Fruit fly (Drosophila melanogaster): Measurements from ENCODE around the gene CG5004.
A peak's percentile ranks its signal among the peaks of the same experiment; 100 is the strongest.

CG5004 gene

dm6 chrX:17147983-17148637, 40.7 kb downstream of the CG5004 start, which contains the start of gene RpS5a (continued):
- peak; percentile 80 for TF ChIP-seq CG4424 (GFP tag; optimal IDR thresholded peaks at IDR 0.05)
- TF ChIP-seq CG12236 (GFP tag; optimal IDR thresholded peaks at IDR 0.05): peak; percentile 45
- no peak for TF ChIP-seq Mrtf (GFP tag; IDR thresholded peaks at IDR 0.05)
- TF ChIP-seq mirr (GFP tag; optimal IDR thresholded peaks at IDR 0.05): peak; percentile 89
- TF ChIP-seq Dbx (GFP tag; IDR thresholded peaks at IDR 0.05): peak; percentile 86
- peak; percentile 70 for TF ChIP-seq D19B (GFP tag; optimal IDR thresholded peaks at IDR 0.05)
- TF ChIP-seq Lpt (GFP tag; optimal IDR thresholded peaks at IDR 0.05): no peak
- peak; percentile 93 for TF ChIP-seq BEAF-32 (GFP tag; optimal IDR thresholded peaks at IDR 0.05)
- 0 out of 2 replicates have a peak, but pooled peaks have one; percentile 45 for TF ChIP-seq toy (GFP tag; IDR thresholded peaks at IDR 0.05)
- peak; percentile 95 for TF ChIP-seq HLHmδ (GFP tag; optimal IDR thresholded peaks at IDR 0.05)
- peak; percentile 68 for TF ChIP-seq cato (GFP tag; optimal IDR thresholded peaks at IDR 0.05; ENCODE audit: borderline replicate concordance)
- peak; percentile 86 for TF ChIP-seq CG3847 (GFP tag; IDR thresholded peaks at IDR 0.05)
- 0 out of 2 replicates have a peak, but pooled peaks have one; percentile 53 for TF ChIP-seq CG11696 (GFP tag; IDR thresholded peaks at IDR 0.05)
- peak; percentile 50 for TF ChIP-seq trem (tag; optimal IDR thresholded peaks at IDR 0.05)
- peak; percentile 81 for TF ChIP-seq sug (tag; optimal IDR thresholded peaks at IDR 0.05)
- peak; percentile 72 for TF ChIP-seq zen (tag; optimal IDR thresholded peaks at IDR 0.05)
- peak; percentile 86 for TF ChIP-seq BtbVII (GFP tag; optimal IDR thresholded peaks at IDR 0.05)
- TF ChIP-seq Nf-YC (tag; optimal IDR thresholded peaks at IDR 0.05): peak; percentile 60
- TF ChIP-seq CG11093 (GFP tag; IDR thresholded peaks at IDR 0.05): 0 out of 3 replicates have a peak, but pooled peaks have one; percentile 26
- TF ChIP-seq CG10366 (GFP tag; IDR thresholded peaks at IDR 0.05): peak; percentile 58
- TF ChIP-seq CG4820 (GFP tag; optimal IDR thresholded peaks at IDR 0.05): peak; percentile 66
- peak; percentile 55; the same call in 1 of the 3 replicates for TF ChIP-seq zen2 (GFP tag; IDR thresholded peaks at IDR 0.05; ENCODE audit: partially characterized antibody)
- peak; percentile 76 for TF ChIP-seq Hey (tag; optimal IDR thresholded peaks at IDR 0.05)
- peak; percentile 89 for TF ChIP-seq CG11456 (GFP tag; IDR thresholded peaks at IDR 0.05)
- TF ChIP-seq Ptx1 (GFP tag; IDR thresholded peaks at IDR 0.05): peak; percentile 78
- 0 out of 3 replicates have a peak, but pooled peaks have one; percentile 55 for TF ChIP-seq CG2889 (GFP tag; IDR thresholded peaks at IDR 0.05)
- peak; percentile 68 for TF ChIP-seq al (GFP tag; IDR thresholded peaks at IDR 0.05)
- peak; percentile 92 for TF ChIP-seq CG34376 (GFP tag; optimal IDR thresholded peaks at IDR 0.05)
- no peak for TF ChIP-seq jigr1 (GFP tag; IDR thresholded peaks at IDR 0.05)
- TF ChIP-seq ash1 (GFP tag; optimal IDR thresholded peaks at IDR 0.05): peak; percentile 74
- TF ChIP-seq kah (GFP tag; optimal IDR thresholded peaks at IDR 0.05): peak; percentile 75
- peak; percentile 99 for TF ChIP-seq Sin3A (optimal IDR thresholded peaks at IDR 0.05)
- TF ChIP-seq sna (GFP tag; IDR thresholded peaks at IDR 0.05; ENCODE audit: partially characterized antibody): peak; percentile 63
- peak; percentile 82 for TF ChIP-seq amos (GFP tag; IDR thresholded peaks at IDR 0.05; ENCODE audit: partially characterized antibody)
- peak; percentile 95 for TF ChIP-seq dm (GFP tag; optimal IDR thresholded peaks at IDR 0.05)
- TF ChIP-seq Gug (GFP tag; IDR thresholded peaks at IDR 0.05): peak; percentile 76; the same call in 3 of the 4 replicates
- no peak for TF ChIP-seq D19A (tag; optimal IDR thresholded peaks at IDR 0.05)
- TF ChIP-seq CG17612 (GFP tag; IDR thresholded peaks at IDR 0.05): no peak
- peak; percentile 80 for TF ChIP-seq CG7786 (GFP tag; optimal IDR thresholded peaks at IDR 0.05)
- TF ChIP-seq dmrt99B (tag; optimal IDR thresholded peaks at IDR 0.05): peak; percentile 51
- peak; percentile 75 for TF ChIP-seq CG1024 (GFP tag; IDR thresholded peaks at IDR 0.05)
- TF ChIP-seq ac (GFP tag; optimal IDR thresholded peaks at IDR 0.05): peak; percentile 60
- TF ChIP-seq CoRest (tag; optimal IDR thresholded peaks at IDR 0.05): peak; percentile 69
- peak; percentile 93 for TF ChIP-seq kni (GFP tag; optimal IDR thresholded peaks at IDR 0.05)
- TF ChIP-seq tna (GFP tag; IDR thresholded peaks at IDR 0.05; ENCODE audit: partially characterized antibody): peak; percentile 59; the same call in 1 of the 2 replicates
- peak; percentile 87 for TF ChIP-seq B-H2 (GFP tag; optimal IDR thresholded peaks at IDR 0.05)
- TF ChIP-seq Lhr (GFP tag; optimal IDR thresholded peaks at IDR 0.05): peak; percentile 81
- 0 out of 2 replicates have a peak, but pooled peaks have one; percentile 18 for TF ChIP-seq cas (GFP tag; IDR thresholded peaks at IDR 0.05)
- TF ChIP-seq CG30431 (GFP tag; optimal IDR thresholded peaks at IDR 0.05): peak; percentile 81

All from whole organism, embryonic.